Worm (Caenorhabditis elegans): Measurements from ENCODE around the gene R01H2.8.

The R01H2.8 gene

DNA sequence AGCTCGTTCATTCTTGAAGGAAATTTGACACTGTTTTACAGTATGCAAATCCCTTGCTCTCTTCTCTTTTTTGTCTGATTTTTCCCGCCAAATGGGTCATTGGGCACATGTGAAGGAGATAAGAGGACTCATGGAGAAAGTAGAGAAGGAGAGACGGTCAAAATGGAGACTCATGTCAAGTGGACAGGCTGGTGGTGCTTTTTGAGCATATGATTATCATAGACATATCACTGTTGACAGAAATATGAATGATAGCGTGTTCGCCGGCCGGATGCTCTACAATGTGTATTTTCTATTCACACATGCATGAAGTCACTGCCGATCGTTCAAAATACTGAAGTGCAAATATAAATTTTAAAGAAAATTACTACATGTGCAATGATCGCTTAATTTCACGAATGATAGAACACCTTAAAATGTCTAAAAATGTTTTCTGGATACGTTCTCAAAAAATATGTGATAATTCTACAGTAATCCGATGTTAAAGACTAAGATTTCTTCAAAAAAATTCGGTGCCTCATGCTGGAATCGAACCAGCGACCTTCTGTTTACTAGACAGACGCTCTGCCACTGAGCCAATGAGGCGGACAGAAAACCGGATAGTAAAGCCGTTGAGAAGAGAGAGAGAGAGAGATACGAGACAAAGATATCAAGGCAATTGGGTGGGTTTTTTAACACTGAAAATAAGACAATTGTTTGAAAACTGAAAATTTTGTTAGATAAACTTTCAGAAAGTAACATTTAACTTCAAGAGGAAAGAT, 38.6 kb upstream of the R01H2.8 start (continued):
- no peak for TF ChIP-seq blmp-1 (tag; optimal IDR thresholded peaks at IDR 0.05)
- TF ChIP-seq nhr-71 (tag; optimal IDR thresholded peaks at IDR 0.05) = peak; percentile 50
- TF ChIP-seq nhr-84 (tag; optimal IDR thresholded peaks at IDR 0.05) = no peak
- TF ChIP-seq nhr-20 (tag; optimal IDR thresholded peaks at IDR 0.05) = peak; percentile 33
- no peak for TF ChIP-seq ceh-63 (GFP tag; optimal IDR thresholded peaks at IDR 0.05)
- TF ChIP-seq nhr-237 (tag; optimal IDR thresholded peaks at IDR 0.05) = no peak
- no peak for TF ChIP-seq nhr-28 (tag; optimal IDR thresholded peaks at IDR 0.05)
- no peak for TF ChIP-seq irx-1 (tag; optimal IDR thresholded peaks at IDR 0.05)
- TF ChIP-seq fkh-8 (tag; optimal IDR thresholded peaks at IDR 0.05) = peak; percentile 51
- no peak for TF ChIP-seq ama-1 (optimal IDR thresholded peaks at IDR 0.05)
- TF ChIP-seq lir-3 (tag; optimal IDR thresholded peaks at IDR 0.05; ENCODE audit: poor library complexity) = no peak
- no peak for TF ChIP-seq fkh-10 (GFP tag; optimal IDR thresholded peaks at IDR 0.05)
- no peak for TF ChIP-seq sox-4 (tag; optimal IDR thresholded peaks at IDR 0.05)
- TF ChIP-seq ces-1 (GFP tag; optimal IDR thresholded peaks at IDR 0.05) = no peak
- no peak for TF ChIP-seq hlh-4 (tag; optimal IDR thresholded peaks at IDR 0.05)
- TF ChIP-seq lin-13 (GFP tag; optimal IDR thresholded peaks at IDR 0.05) = peak; percentile 2
- TF ChIP-seq nhr-19 (GFP tag; conservative IDR thresholded peaks at IDR 0.05) = peak; percentile 59
- no peak for TF ChIP-seq nhr-76 (tag; optimal IDR thresholded peaks at IDR 0.05)
- TF ChIP-seq sptf-1 (tag; optimal IDR thresholded peaks at IDR 0.05) = no peak
- TF ChIP-seq lin-39 (tag; optimal IDR thresholded peaks at IDR 0.05) = no peak
- TF ChIP-seq ceh-88 (GFP tag; IDR thresholded peaks at IDR 0.05) = no peak
- peak; percentile 53 for TF ChIP-seq nhr-47 (tag; optimal IDR thresholded peaks at IDR 0.05)
- no peak for TF ChIP-seq mef-2 (tag; optimal IDR thresholded peaks at IDR 0.05)
- TF ChIP-seq tlp-1 (tag; optimal IDR thresholded peaks at IDR 0.05) = no peak
- TF ChIP-seq skn-1 (tag; optimal IDR thresholded peaks at IDR 0.05) = peak; percentile 15
- no peak for TF ChIP-seq C04F5.9 (tag; optimal IDR thresholded peaks at IDR 0.05)
- TF ChIP-seq C34B4.2 (tag; optimal IDR thresholded peaks at IDR 0.05) = no peak
- peak; percentile 3 to 21 (median 5) for TF ChIP-seq ceh-82 (tag; optimal IDR thresholded peaks at IDR 0.05)
- TF ChIP-seq dpl-1 (GFP tag; optimal IDR thresholded peaks at IDR 0.05) = peak in 2 of 3 experiments; percentile 41 to 43
- TF ChIP-seq alr-1 (tag; optimal IDR thresholded peaks at IDR 0.05; ENCODE audit: borderline replicate concordance) = no peak
- no peak for TF ChIP-seq pqm-1 (tag; optimal IDR thresholded peaks at IDR 0.05)
- TF ChIP-seq unc-62 (GFP tag; optimal IDR thresholded peaks at IDR 0.05) = no peak
- TF ChIP-seq mab-9 (GFP tag; IDR thresholded peaks at IDR 0.05) = no peak
- TF ChIP-seq egl-13 (tag; optimal IDR thresholded peaks at IDR 0.05) = no peak
- TF ChIP-seq hlh-17 (GFP tag; optimal IDR thresholded peaks at IDR 0.05; ENCODE audit: borderline replicate concordance) = no peak
- TF ChIP-seq sup-37 (GFP tag; optimal IDR thresholded peaks at IDR 0.05) = no peak
- no peak for TF ChIP-seq jun-1 (tag; optimal IDR thresholded peaks at IDR 0.05)
- peak; percentile 31 for TF ChIP-seq nhr-90 (tag; optimal IDR thresholded peaks at IDR 0.05; ENCODE audit: poor library complexity)
- TF ChIP-seq unc-30 (tag; optimal IDR thresholded peaks at IDR 0.05) = no peak
- peak; percentile 65 for TF ChIP-seq snu-23 (GFP tag; optimal IDR thresholded peaks at IDR 0.05)
- TF ChIP-seq unc-98 (GFP tag; IDR thresholded peaks at IDR 0.05) = no peak
- TF ChIP-seq rnt-1 (tag; optimal IDR thresholded peaks at IDR 0.05) = peak; percentile 49

DNA sequence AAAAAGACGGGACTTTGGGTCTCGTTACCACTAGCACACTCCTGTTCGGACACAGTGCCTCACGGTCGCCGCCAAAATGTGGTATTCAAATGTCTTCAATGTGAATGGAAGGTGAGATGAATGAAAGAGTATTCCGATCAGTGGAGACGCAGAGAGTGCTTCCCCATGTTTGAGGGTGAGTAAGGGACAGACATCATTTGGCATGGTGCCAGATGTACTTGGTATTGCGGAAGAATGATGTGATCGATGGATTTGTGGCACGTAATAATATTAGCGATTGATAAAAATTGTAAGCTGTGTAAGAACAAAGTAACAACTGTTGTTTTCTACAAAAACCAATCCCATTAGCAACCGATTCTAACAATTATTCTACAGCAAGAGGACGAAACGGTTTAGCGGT, 36.8 kb upstream of the R01H2.8 start:
- TF ChIP-seq egl-13 (tag; optimal IDR thresholded peaks at IDR 0.05) (no peak), mep-1 (tag; optimal IDR thresholded peaks at IDR 0.05) (peak; percentile 12), hlh-17 (GFP tag; optimal IDR thresholded peaks at IDR 0.05; ENCODE audit: borderline replicate concordance) (no peak), nhr-20 (tag; optimal IDR thresholded peaks at IDR 0.05) (no peak), ama-1 (optimal IDR thresholded peaks at IDR 0.05) (no peak), nhr-47 (tag; optimal IDR thresholded peaks at IDR 0.05) (no peak), lin-14 (GFP tag; optimal IDR thresholded peaks at IDR 0.05) (peak; percentile 16), hpl-2 (GFP tag; optimal IDR thresholded peaks at IDR 0.05) (no peak), dpl-1 (GFP tag; optimal IDR thresholded peaks at IDR 0.05) (no peak), nhr-77 (tag; optimal IDR thresholded peaks at IDR 0.05) (no peak), tlp-1 (tag; optimal IDR thresholded peaks at IDR 0.05) (no peak), sox-4 (tag; optimal IDR thresholded peaks at IDR 0.05) (no peak), ceh-8 (GFP tag; optimal IDR thresholded peaks at IDR 0.05) (no peak), snpc-4 (tag; optimal IDR thresholded peaks at IDR 0.05) (no peak), snu-23 (GFP tag; optimal IDR thresholded peaks at IDR 0.05) (peak; percentile 15), grh-1 (GFP tag; IDR thresholded peaks at IDR 0.05) (0 out of 2 replicates have a peak, but pooled peaks have one; percentile 13), vab-15 (tag; optimal IDR thresholded peaks at IDR 0.05) (no peak), C16A3.4 (tag; optimal IDR thresholded peaks at IDR 0.05) (no peak), Y116A8C.19 (tag; optimal IDR thresholded peaks at IDR 0.05; ENCODE audit: borderline replicate concordance) (no peak), sup-37 (GFP tag; optimal IDR thresholded peaks at IDR 0.05) (no peak)
